3 fruit fly cellular contexts compared by ENCODE assay signal in genomic region chr3L:10390947-10391346, dm6.
TF ChIP-seq lines count a peak whose summit lies in the region.

No protein-coding gene starts in this region.

- TF ChIP-seq CTCF in whole organism, embryonic (GFP tag; optimal IDR thresholded peaks at IDR 0.05; lab: Kevin White, UChicago): no peak

TF ChIP-seq in whole organism, embryonic, 481 proteins besides CTCF, POLR2A, EP300 and RAD21 (continues in another document):
- no peak for TF ChIP-seq Dek (tag; optimal IDR thresholded peaks at IDR 0.05; lab: Kevin White, UChicago)
- TF ChIP-seq CG7839 (tag; optimal IDR thresholded peaks at IDR 0.05; lab: Kevin White, UChicago): peak; percentile 10
- TF ChIP-seq CG17385 (GFP tag; optimal IDR thresholded peaks at IDR 0.05; lab: Kevin White, UChicago): peak; percentile 5
- TF ChIP-seq CG2875 (GFP tag; optimal IDR thresholded peaks at IDR 0.05; lab: Kevin White, UChicago): peak; percentile 47
- TF ChIP-seq CG11504 (tag; optimal IDR thresholded peaks at IDR 0.05; lab: Kevin White, UChicago): peak; percentile 65
- TF ChIP-seq Antp (GFP tag; optimal IDR thresholded peaks at IDR 0.05; lab: Kevin White, UChicago): no peak
- TF ChIP-seq CG17568 (GFP tag; optimal IDR thresholded peaks at IDR 0.05; lab: Kevin White, UChicago): no peak
- peak; percentile 6 for TF ChIP-seq Chrac-16 (GFP tag; optimal IDR thresholded peaks at IDR 0.05; lab: Kevin White, UChicago)
- TF ChIP-seq CG15601 (tag; optimal IDR thresholded peaks at IDR 0.05; lab: Kevin White, UChicago): peak; percentile 48
- no peak for TF ChIP-seq peb (GFP tag; IDR thresholded peaks at IDR 0.05; lab: Robert Waterston, UW)
- peak; percentile 29 for TF ChIP-seq CG4820 (GFP tag; optimal IDR thresholded peaks at IDR 0.05; lab: Kevin White, UChicago)
- peak in 1 of 2 experiments; percentile 77 for TF ChIP-seq bsh (GFP tag; optimal IDR thresholded peaks at IDR 0.05; lab: Kevin White, UChicago)
- TF ChIP-seq lilli (GFP tag; optimal IDR thresholded peaks at IDR 0.05; lab: Kevin White, UChicago): no peak
- peak; percentile 55 for TF ChIP-seq az2 (GFP tag; optimal IDR thresholded peaks at IDR 0.05; lab: Kevin White, UChicago)
- no peak for TF ChIP-seq CG8089 (GFP tag; optimal IDR thresholded peaks at IDR 0.05; lab: Kevin White, UChicago)
- peak; percentile 77 for TF ChIP-seq sens (GFP tag; lab: Kevin White, UChicago)
- peak; percentile 44 for TF ChIP-seq D19A (tag; optimal IDR thresholded peaks at IDR 0.05; lab: Kevin White, UChicago)
- TF ChIP-seq CG18262 (tag; optimal IDR thresholded peaks at IDR 0.05; lab: Kevin White, UChicago): peak; percentile 56
- no peak for TF ChIP-seq CG18619 (GFP tag; optimal IDR thresholded peaks at IDR 0.05; lab: Kevin White, UChicago)
- no peak for TF ChIP-seq Bdp1 (GFP tag; optimal IDR thresholded peaks at IDR 0.05; lab: Kevin White, UChicago)
- no peak for TF ChIP-seq Tbp (GFP tag; optimal IDR thresholded peaks at IDR 0.05; lab: Kevin White, UChicago)
- TF ChIP-seq CG33557 (GFP tag; optimal IDR thresholded peaks at IDR 0.05; lab: Kevin White, UChicago): peak; percentile 43
- TF ChIP-seq ken (GFP tag; IDR thresholded peaks at IDR 0.05; lab: Robert Waterston, UW): no peak
- no peak for TF ChIP-seq wek (GFP tag; optimal IDR thresholded peaks at IDR 0.05; lab: Kevin White, UChicago)
- 0 out of 2 replicates have a peak, but pooled peaks have one; percentile 27 for TF ChIP-seq stc (GFP tag; IDR thresholded peaks at IDR 0.05; lab: Robert Waterston, UW)
- peak; percentile 16 for TF ChIP-seq CG10209 (GFP tag; optimal IDR thresholded peaks at IDR 0.05; lab: Kevin White, UChicago)
- TF ChIP-seq CG1602 (GFP tag; optimal IDR thresholded peaks at IDR 0.05; lab: Kevin White, UChicago): peak; percentile 21
- peak; percentile 17 for TF ChIP-seq CG17829 (tag; optimal IDR thresholded peaks at IDR 0.05; lab: Kevin White, UChicago)
- peak; percentile 58 for TF ChIP-seq CG8388 (GFP tag; optimal IDR thresholded peaks at IDR 0.05; lab: Kevin White, UChicago)
- TF ChIP-seq Xrp1 (GFP tag; IDR thresholded peaks at IDR 0.05; lab: Robert Waterston, UW): peak; percentile 59
- TF ChIP-seq CG17361 (GFP tag; IDR thresholded peaks at IDR 0.05; lab: Robert Waterston, UW): peak; percentile 44; the same call in 2 of the 3 replicates

TF ChIP-seq in whole organism, prepupa, 60 proteins besides CTCF, POLR2A, EP300 and RAD21 (continues in another document):
- TF ChIP-seq CG9139 (GFP tag; optimal IDR thresholded peaks at IDR 0.05; lab: Kevin White, UChicago) (no peak), CG3032 (tag; optimal IDR thresholded peaks at IDR 0.05; lab: Kevin White, UChicago) (no peak), Hr4 (GFP tag; optimal IDR thresholded peaks at IDR 0.05; lab: Kevin White, UChicago) (peak; percentile 52), Ets21C (GFP tag; optimal IDR thresholded peaks at IDR 0.05; lab: Kevin White, UChicago) (no peak), CG11902 (GFP tag; optimal IDR thresholded peaks at IDR 0.05; lab: Kevin White, UChicago) (no peak), OdsH (GFP tag; optimal IDR thresholded peaks at IDR 0.05; lab: Kevin White, UChicago) (peak; percentile 11), Ets96B (tag; optimal IDR thresholded peaks at IDR 0.05; lab: Kevin White, UChicago) (no peak), CG7368 (GFP tag; optimal IDR thresholded peaks at IDR 0.05; lab: Kevin White, UChicago) (no peak), Eip93F (GFP tag; optimal IDR thresholded peaks at IDR 0.05; lab: Kevin White, UChicago) (no peak), salr (GFP tag; optimal IDR thresholded peaks at IDR 0.05; lab: Kevin White, UChicago) (peak in 1 of 2 experiments; percentile 14), Sox102F (GFP tag; optimal IDR thresholded peaks at IDR 0.05; lab: Kevin White, UChicago) (no peak), CG31627 (GFP tag; optimal IDR thresholded peaks at IDR 0.05; lab: Kevin White, UChicago) (no peak), CG6276 (GFP tag; optimal IDR thresholded peaks at IDR 0.05; lab: Kevin White, UChicago) (no peak), CG8119 (GFP tag; IDR thresholded peaks at IDR 0.05; lab: Robert Waterston, UW) (peak; percentile 67), eg (GFP tag; IDR thresholded peaks at IDR 0.05; lab: Robert Waterston, UW) (0 out of 3 replicates have a peak, but pooled peaks have one; percentile 33), Eip78C (GFP tag; lab: Kevin White, UChicago) (peak; percentile 37), topi (GFP tag; optimal IDR thresholded peaks at IDR 0.05; lab: Kevin White, UChicago) (no peak), fkh (GFP tag; optimal IDR thresholded peaks at IDR 0.05; lab: Kevin White, UChicago) (no peak), vri (GFP tag; optimal IDR thresholded peaks at IDR 0.05; lab: Kevin White, UChicago) (no peak), pdm3 (GFP tag; optimal IDR thresholded peaks at IDR 0.05; lab: Kevin White, UChicago) (peak; percentile 17), CG6792 (GFP tag; optimal IDR thresholded peaks at IDR 0.05; lab: Kevin White, UChicago) (no peak), CG6808 (GFP tag; optimal IDR thresholded peaks at IDR 0.05; lab: Kevin White, UChicago) (no peak), Hr39 (GFP tag; optimal IDR thresholded peaks at IDR 0.05; lab: Kevin White, UChicago) (no peak), CG10631 (GFP tag; optimal IDR thresholded peaks at IDR 0.05; lab: Kevin White, UChicago) (no peak), CG11762 (GFP tag; optimal IDR thresholded peaks at IDR 0.05; lab: Kevin White, UChicago; ENCODE audit: insufficient read depth) (peak; percentile 4), CG15336 (GFP tag; IDR thresholded peaks at IDR 0.05; lab: Robert Waterston, UW) (peak; percentile 63), CG10669 (GFP tag; optimal IDR thresholded peaks at IDR 0.05; lab: Kevin White, UChicago) (no peak), CG11294 (GFP tag; IDR thresholded peaks at IDR 0.05; lab: Robert Waterston, UW) (no peak), spab (GFP tag; optimal IDR thresholded peaks at IDR 0.05; lab: Kevin White, UChicago) (no peak), CG8632 (GFP tag; optimal IDR thresholded peaks at IDR 0.05; lab: Kevin White, UChicago) (no peak), Met (GFP tag; optimal IDR thresholded peaks at IDR 0.05; lab: Kevin White, UChicago) (no peak), CG34406 (GFP tag; optimal IDR thresholded peaks at IDR 0.05; lab: Kevin White, UChicago) (no peak), CG32006 (GFP tag; optimal IDR thresholded peaks at IDR 0.05; lab: Kevin White, UChicago) (peak; percentile 74)

TF ChIP-seq in whole organism, pupa, 21 proteins besides CTCF, POLR2A, EP300 and RAD21:
- TF ChIP-seq Pif1B (GFP tag; optimal IDR thresholded peaks at IDR 0.05; lab: Kevin White, UChicago) (no peak), CG32121 (GFP tag; IDR thresholded peaks at IDR 0.05; lab: Robert Waterston, UW) (peak; percentile 38; the same call in 1 of the 2 replicates), CG17806 (tag; optimal IDR thresholded peaks at IDR 0.05; lab: Kevin White, UChicago) (no peak), rn (GFP tag; IDR thresholded peaks at IDR 0.05; lab: Robert Waterston, UW) (no peak), CG9948 (tag; optimal IDR thresholded peaks at IDR 0.05; lab: Kevin White, UChicago) (no peak), CG4496 (GFP tag; IDR thresholded peaks at IDR 0.05; lab: Robert Waterston, UW) (no peak), gl (tag; optimal IDR thresholded peaks at IDR 0.05; lab: Kevin White, UChicago) (no peak), CG13204 (GFP tag; optimal IDR thresholded peaks at IDR 0.05; lab: Kevin White, UChicago) (no peak), CG8159 (tag; optimal IDR thresholded peaks at IDR 0.05; lab: Kevin White, UChicago) (peak; percentile 1), EcR (GFP tag; optimal IDR thresholded peaks at IDR 0.05; lab: Kevin White, UChicago) (no peak), CG10348 (GFP tag; IDR thresholded peaks at IDR 0.05; lab: Robert Waterston, UW) (no peak), Ets98B (GFP tag; IDR thresholded peaks at IDR 0.05; lab: Robert Waterston, UW) (no peak; the same call in 1 of the 2 replicates), CG8301 (tag; optimal IDR thresholded peaks at IDR 0.05; lab: Kevin White, UChicago) (peak; percentile 29), CG15710 (tag; optimal IDR thresholded peaks at IDR 0.05; lab: Kevin White, UChicago) (no peak), D1 (tag; optimal IDR thresholded peaks at IDR 0.05; lab: Kevin White, UChicago) (no peak), CG12605 (GFP tag; IDR thresholded peaks at IDR 0.05; lab: Robert Waterston, UW) (no peak), CG34367 (tag; optimal IDR thresholded peaks at IDR 0.05; lab: Kevin White, UChicago) (no peak), Pif1A (GFP tag; optimal IDR thresholded peaks at IDR 0.05; lab: Kevin White, UChicago) (no peak), Snoo (tag; optimal IDR thresholded peaks at IDR 0.05; lab: Kevin White, UChicago) (no peak), CG14655 (GFP tag; optimal IDR thresholded peaks at IDR 0.05; lab: Kevin White, UChicago) (peak; percentile 56), fd96Ca (GFP tag; IDR thresholded peaks at IDR 0.05; lab: Robert Waterston, UW) (no peak)

Comparison
In these comparisons a context has a peak if more than half of its experiments do, and no peak if none do; other contexts are left out.
1. Of the 7 proteins assayed by ChIP-seq in both whole organism, embryonic and whole organism, prepupa: peak only in whole organism, embryonic: Blimp-1 and Sox102F; only in whole organism, prepupa: Gug and Lpt; in both: none; in neither: 3.